Worm (Caenorhabditis elegans): ENCODE measurements around the gene F18A1.7.

F18A1.7 gene

DNA sequence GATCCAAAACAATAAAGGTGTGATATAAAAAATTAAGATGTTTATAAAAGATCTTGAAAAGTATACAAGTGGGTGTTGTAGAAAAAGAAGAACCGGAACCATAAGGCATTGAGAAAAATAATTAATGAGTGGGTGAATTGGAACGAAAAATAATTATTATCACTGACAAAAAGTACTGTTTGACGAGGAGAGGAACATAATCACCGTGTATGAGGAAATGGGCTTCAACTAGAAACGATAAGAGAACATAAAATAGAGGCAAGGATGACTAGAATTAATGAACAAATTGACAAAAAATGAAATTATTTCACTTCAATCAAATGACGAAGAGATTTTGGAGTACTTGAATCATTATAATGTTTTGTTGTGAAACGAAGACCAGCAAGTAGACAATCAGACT lies 45.3 kb downstream of the F18A1.7 start:
- no peak for TF ChIP-seq ZK546.5 (tag; optimal IDR thresholded peaks at IDR 0.05)
- TF ChIP-seq F49E8.2 (tag; optimal IDR thresholded peaks at IDR 0.05; ENCODE audit: borderline replicate concordance), result no peak
- TF ChIP-seq nhr-6 (tag; optimal IDR thresholded peaks at IDR 0.05), result no peak
- TF ChIP-seq aha-1 (tag), result peak; percentile 63
- no peak for TF ChIP-seq lin-39 (tag; optimal IDR thresholded peaks at IDR 0.05)
- TF ChIP-seq daf-16 (GFP tag; optimal IDR thresholded peaks at IDR 0.05), result no peak
- TF ChIP-seq daf-16 (tag; optimal IDR thresholded peaks at IDR 0.05), result peak; percentile 18
- no peak for TF ChIP-seq attf-4 (tag; optimal IDR thresholded peaks at IDR 0.05)
- peak; percentile 92 for TF ChIP-seq pqm-1 (tag; optimal IDR thresholded peaks at IDR 0.05)
- no peak for TF ChIP-seq dpl-1 (GFP tag; optimal IDR thresholded peaks at IDR 0.05)
- TF ChIP-seq dve-1 (tag; optimal IDR thresholded peaks at IDR 0.05; ENCODE audit: insufficient read depth), result no peak
- TF ChIP-seq php-3 (GFP tag; IDR thresholded peaks at IDR 0.05), result no peak
- TF ChIP-seq spr-1 (tag; optimal IDR thresholded peaks at IDR 0.05), result no peak
- TF ChIP-seq D1046.2 (GFP tag; IDR thresholded peaks at IDR 0.05), result no peak
- TF ChIP-seq zfp-2 (tag; optimal IDR thresholded peaks at IDR 0.05), result no peak
- no peak for TF ChIP-seq nhr-48 (tag; optimal IDR thresholded peaks at IDR 0.05)
- TF ChIP-seq unc-62 (GFP tag; optimal IDR thresholded peaks at IDR 0.05 in 1 of 2), result no peak
- TF ChIP-seq unc-62 (tag; optimal IDR thresholded peaks at IDR 0.05), result no peak
- TF ChIP-seq nhr-28 (tag; optimal IDR thresholded peaks at IDR 0.05), result peak; percentile 72
- TF ChIP-seq lsy-2 (tag; optimal IDR thresholded peaks at IDR 0.05), result peak; percentile 4 to 23
- TF ChIP-seq dmd-6 (GFP tag; IDR thresholded peaks at IDR 0.05), result 0 out of 2 replicates have a peak, but pooled peaks have one; percentile 19
- TF ChIP-seq skn-1 (tag; optimal IDR thresholded peaks at IDR 0.05), result no peak
- no peak for TF ChIP-seq zag-1 (tag; optimal IDR thresholded peaks at IDR 0.05)
- peak; percentile 11 for TF ChIP-seq mep-1 (tag; optimal IDR thresholded peaks at IDR 0.05)
- no peak for TF ChIP-seq T20F7.1 (GFP tag; optimal IDR thresholded peaks at IDR 0.05)
- TF ChIP-seq lin-38 (GFP tag; IDR thresholded peaks at IDR 0.05), result no peak
- no peak for TF ChIP-seq aly-2 (tag; optimal IDR thresholded peaks at IDR 0.05)

DNA sequence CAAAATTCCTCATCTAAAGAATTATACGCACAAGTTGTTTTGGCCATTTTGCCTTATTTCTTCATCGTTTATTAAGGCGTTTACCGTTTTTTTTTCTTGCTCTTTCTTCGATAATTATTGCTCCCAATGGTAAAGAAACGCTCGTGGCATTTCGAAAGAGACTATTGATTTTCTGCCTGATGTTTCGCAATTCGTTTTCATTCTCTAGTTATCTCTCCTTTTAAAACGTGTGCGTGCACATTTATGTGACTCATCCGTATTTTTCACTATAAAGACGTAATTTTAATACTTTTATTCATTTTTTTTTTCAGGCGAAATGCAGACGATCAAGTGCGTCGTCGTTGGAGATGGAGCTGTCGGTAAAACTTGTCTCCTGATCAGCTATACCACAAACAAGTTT lies 47.4 kb downstream of the F18A1.7 start, which contains the start of gene cdc-42:
Gene cdc-42, plus strand, starts transcription at position 312 of the 400 bp plus-strand sequence.
- TF ChIP-seq lsy-2 (tag; optimal IDR thresholded peaks at IDR 0.05), result peak in 1 of 2 experiments; percentile 6
- TF ChIP-seq daf-8 (GFP tag; IDR thresholded peaks at IDR 0.05), result no peak

ce11 chrII:7615318-7615891 lies 48.1 kb downstream of the F18A1.7 start:
- TF ChIP-seq mdt-29 (GFP tag; IDR thresholded peaks at IDR 0.05) (no peak), T26A8.4 (GFP tag; IDR thresholded peaks at IDR 0.05) (no peak), madf-9 (GFP tag; conservative IDR thresholded peaks at IDR 0.05) (no peak), hlh-11 (tag; optimal IDR thresholded peaks at IDR 0.05) (peak; percentile 12), gei-8 (GFP tag; optimal IDR thresholded peaks at IDR 0.05) (no peak), dpl-1 (GFP tag; optimal IDR thresholded peaks at IDR 0.05) (no peak), unc-39 (tag; optimal IDR thresholded peaks at IDR 0.05) (no peak), attf-4 (tag; optimal IDR thresholded peaks at IDR 0.05) (no peak), D1046.2 (GFP tag; IDR thresholded peaks at IDR 0.05) (no peak), dve-1 (tag; optimal IDR thresholded peaks at IDR 0.05; ENCODE audit: insufficient read depth) (peak; percentile 46), Y48G9A.11 (GFP tag; IDR thresholded peaks at IDR 0.05) (no peak), ama-1 (optimal IDR thresholded peaks at IDR 0.05) (peak; percentile 62), nhr-48 (tag; optimal IDR thresholded peaks at IDR 0.05) (no peak), pqm-1 (tag; optimal IDR thresholded peaks at IDR 0.05) (no peak), dmd-9 (GFP tag; IDR thresholded peaks at IDR 0.05) (no peak), mep-1 (tag; optimal IDR thresholded peaks at IDR 0.05) (peak; percentile 44), F44E2.7 (GFP tag; IDR thresholded peaks at IDR 0.05) (no peak), spr-3 (GFP tag; optimal IDR thresholded peaks at IDR 0.05) (no peak), lsy-2 (tag; optimal IDR thresholded peaks at IDR 0.05) (peak in 1 of 2 experiments; percentile 35), daf-16 (GFP tag; optimal IDR thresholded peaks at IDR 0.05) (no peak), daf-16 (tag; optimal IDR thresholded peaks at IDR 0.05) (peak; percentile 19), hmg-1.1 (GFP tag; IDR thresholded peaks at IDR 0.05) (peak; percentile 47; the same call in 1 of the 2 replicates), mes-2 (tag; optimal IDR thresholded peaks at IDR 0.05; ENCODE audit: poor library complexity, severe bottlenecking) (peak; percentile 70), F49E8.2 (tag; optimal IDR thresholded peaks at IDR 0.05; ENCODE audit: borderline replicate concordance) (no peak), lin-38 (GFP tag; IDR thresholded peaks at IDR 0.05) (peak; percentile 35; the same call in 1 of the 2 replicates), zip-2 (tag; optimal IDR thresholded peaks at IDR 0.05) (no peak), mxl-3 (GFP tag; optimal IDR thresholded peaks at IDR 0.05) (no peak)

Measured in whole organism, L4 larva.